Worm (Caenorhabditis elegans) whole organism, L2 larva: ENCODE data around the gene oac-39.

Experiments
- C34F6.9 ChIP-seq: fragments of 150-350 bp; optimal IDR thresholded peaks from 2 replicates; lab custom pipeline; 2014; ENCODE audit warnings: missing biosample characterization, missing genetic modification characterization
- R02D3.7 ChIP-seq: fragments of 150-350 bp; optimal IDR thresholded peaks from 2 replicates; lab custom pipeline; 2014; ENCODE audit warnings: missing biosample characterization, missing genetic modification characterization
- Y55F3AM.14 ChIP-seq: fragments of 200-800 bp; sonication (Bioruptor generic); optimal IDR thresholded peaks from 2 replicates; lab custom pipeline; 2018; ENCODE audit warnings: mild to moderate bottlenecking, missing genetic modification characterization, missing compliant biosample characterization
- alr-1 ChIP-seq: fragments of 150-350 bp; optimal IDR thresholded peaks from 2 replicates; lab custom pipeline; 2014; ENCODE audit warnings: missing biosample characterization, missing genetic modification characterization
- aly-2 ChIP-seq: fragments of 150-350 bp; optimal IDR thresholded peaks from 2 replicates; lab custom pipeline; 2014; ENCODE audit warnings: missing biosample characterization, missing genetic modification characterization
- ama-1 ChIP-seq: fragments of 150-350 bp; optimal IDR thresholded peaks from 2 replicates; lab custom pipeline; 2018; ENCODE audit warnings: inconsistent platforms
- blmp-1 ChIP-seq: sonication (generic microtip); optimal IDR thresholded peaks from 2 replicates; lab custom pipeline; 2017; ENCODE audit warnings: missing genetic modification characterization, mild to moderate bottlenecking, missing compliant biosample characterization, antibody characterized with exemption, moderate library complexity; ENCODE audit not compliant: insufficient read depth
- ceh-16 ChIP-seq: fragments of 150-350 bp; optimal IDR thresholded peaks from 2 replicates; lab custom pipeline; 2014; ENCODE audit warnings: missing biosample characterization, missing genetic modification characterization
- ceh-82 ChIP-seq: fragments of 150-350 bp; optimal IDR thresholded peaks from 2 replicates; lab custom pipeline; 2014; ENCODE audit warnings: missing biosample characterization, missing genetic modification characterization
- crh-2 ChIP-seq: sonication (generic microtip); optimal IDR thresholded peaks from 2 replicates; lab custom pipeline; 2017; ENCODE audit warnings: missing biosample characterization, missing genetic modification characterization
- egl-27 ChIP-seq: sonication (generic microtip); optimal IDR thresholded peaks from 3 replicates; lab custom pipeline; 2017; ENCODE audit warnings: missing biosample characterization, missing genetic modification reagents, missing genetic modification characterization
- elt-3 ChIP-seq: sonication (generic microtip); optimal IDR thresholded peaks from 2 replicates; lab custom pipeline; 2017; ENCODE audit warnings: missing biosample characterization, missing genetic modification characterization
- fos-1 ChIP-seq: fragments of 150-350 bp; optimal IDR thresholded peaks from 2 replicates; lab custom pipeline; 2014; ENCODE audit warnings: missing biosample characterization, missing genetic modification characterization
- lin-11 ChIP-seq: fragments of 150-350 bp; sonication (generic microtip); optimal IDR thresholded peaks from 2 replicates; lab custom pipeline; 2014; ENCODE audit warnings: missing biosample characterization, missing genetic modification characterization, inconsistent platforms, mixed read lengths
- lin-13 ChIP-seq: fragments of 150-350 bp; optimal IDR thresholded peaks from 2 replicates; lab custom pipeline; 2014; ENCODE audit warnings: missing biosample characterization, missing genetic modification reagents, missing genetic modification characterization
- mab-5 ChIP-seq: fragments of 150-350 bp; optimal IDR thresholded peaks from 2 replicates; lab custom pipeline; 2014; ENCODE audit warnings: missing biosample characterization, missing genetic modification characterization
- mdl-1 ChIP-seq, 2 experiments: fragments of 150-350 bp in 1 of 2; sonication (generic microtip) in 1 of 2; optimal IDR thresholded peaks; 2 replicates each; lab custom pipeline; 2017; ENCODE audit warnings: missing biosample characterization in 2 of 2, missing genetic modification characterization in 2 of 2
- nhr-10 ChIP-seq: sonication (generic microtip); optimal IDR thresholded peaks from 2 replicates; lab custom pipeline; 2017; ENCODE audit warnings: missing biosample characterization, missing genetic modification characterization
- nhr-11 ChIP-seq: fragments of 150-350 bp; optimal IDR thresholded peaks from 2 replicates; lab custom pipeline; 2014; ENCODE audit warnings: missing biosample characterization, missing genetic modification characterization
- nhr-12 ChIP-seq: fragments of 150-350 bp; optimal IDR thresholded peaks from 2 replicates; lab custom pipeline; 2014; ENCODE audit warnings: missing biosample characterization, missing genetic modification characterization
- nhr-129 ChIP-seq: fragments of 150-350 bp; optimal IDR thresholded peaks from 2 replicates; lab custom pipeline; 2014; ENCODE audit warnings: missing biosample characterization, missing genetic modification characterization
- nhr-21 ChIP-seq: fragments of 150-350 bp; optimal IDR thresholded peaks from 2 replicates; lab custom pipeline; 2014; ENCODE audit warnings: missing biosample characterization, missing genetic modification characterization
- nhr-23 ChIP-seq: fragments of 150-350 bp; optimal IDR thresholded peaks from 2 replicates; lab custom pipeline; 2014; ENCODE audit warnings: missing biosample characterization, missing genetic modification reagents, missing genetic modification characterization
- nhr-237 ChIP-seq: fragments of 150-350 bp; optimal IDR thresholded peaks from 2 replicates; lab custom pipeline; 2014; ENCODE audit warnings: missing biosample characterization, missing genetic modification characterization
- nhr-25 ChIP-seq: fragments of 150-350 bp; sonication (generic microtip); optimal IDR thresholded peaks from 3 replicates; lab custom pipeline; 2014; ENCODE audit warnings: missing biosample characterization, missing genetic modification characterization
- nhr-6 ChIP-seq: fragments of 150-350 bp; optimal IDR thresholded peaks from 2 replicates; lab custom pipeline; 2014; ENCODE audit warnings: missing biosample characterization, missing genetic modification characterization
- peb-1 ChIP-seq: fragments of 150-350 bp; optimal IDR thresholded peaks from 2 replicates; lab custom pipeline; 2014; ENCODE audit warnings: missing biosample characterization, missing genetic modification characterization
- sem-4 ChIP-seq: fragments of 150-350 bp; optimal IDR thresholded peaks from 2 replicates; lab custom pipeline; 2014; ENCODE audit warnings: missing biosample characterization, missing genetic modification reagents, missing genetic modification characterization
- sma-3 ChIP-seq: sonication (generic microtip); optimal IDR thresholded peaks from 2 replicates; lab custom pipeline; 2016; ENCODE audit warnings: missing genetic modification reagents, missing genetic modification characterization, missing compliant biosample characterization
- sma-9 ChIP-seq, 2 experiments: fragments of 150-350 bp in 1 of 2; sonication (generic microtip) in 1 of 2; optimal IDR thresholded peaks; 2 replicates each; lab custom pipeline; 2014 to 2016; ENCODE audit warnings: missing genetic modification characterization in 2 of 2, mild to moderate bottlenecking in 1 of 2, missing biosample characterization in 1 of 2, missing compliant biosample characterization in 1 of 2, missing genetic modification reagents in 1 of 2, moderate library complexity in 1 of 2
- snpc-4 ChIP-seq: fragments of 150-350 bp; optimal IDR thresholded peaks from 2 replicates; lab custom pipeline; 2014; ENCODE audit warnings: missing biosample characterization, missing genetic modification characterization
- unc-39 ChIP-seq: fragments of 150-350 bp; optimal IDR thresholded peaks from 2 replicates; lab custom pipeline; 2014; ENCODE audit warnings: missing biosample characterization, missing genetic modification characterization
- unc-55 ChIP-seq: fragments of 150-350 bp; sonication (generic microtip); optimal IDR thresholded peaks from 3 replicates; lab custom pipeline; 2014; ENCODE audit warnings: missing biosample characterization, missing genetic modification reagents, missing genetic modification characterization
- zag-1 ChIP-seq: fragments of 150-350 bp; optimal IDR thresholded peaks from 2 replicates; lab custom pipeline; 2014; ENCODE audit warnings: missing biosample characterization, missing genetic modification characterization
- ztf-1 ChIP-seq: fragments of 200-800 bp; sonication (Bioruptor generic); conservative IDR thresholded peaks from 2 replicates; pipeline ENCODE4 v1.3.6; 2022; ENCODE audit warnings: missing genetic modification characterization, missing compliant biosample characterization
- ztf-11 ChIP-seq: sonication (generic microtip); optimal IDR thresholded peaks from 2 replicates; lab custom pipeline; 2017; ENCODE audit warnings: missing biosample characterization, missing genetic modification characterization

Gene oac-39

DNA sequence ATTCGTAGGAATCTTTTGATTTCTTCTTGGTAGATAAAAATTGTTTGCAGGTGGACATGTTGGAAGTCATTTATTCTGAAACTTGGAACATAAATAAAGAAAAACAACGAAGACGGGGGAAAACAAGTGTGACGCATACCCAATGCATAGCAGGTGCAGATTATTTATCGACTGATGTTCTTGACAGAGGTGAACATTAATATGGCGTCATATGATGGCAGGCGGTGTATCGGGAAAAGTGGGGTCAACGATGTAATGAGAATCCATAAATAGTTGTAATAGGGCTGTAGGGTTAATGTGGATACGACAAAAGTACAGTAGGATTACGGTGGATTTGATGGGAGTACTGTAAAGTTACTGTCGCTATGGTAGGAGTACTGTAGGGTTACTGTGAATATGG, 11.3 kb downstream of the oac-39 start, which contains the start of gene txt-2:
Gene txt-2 (minus strand): TSS at position 214 of the 400 bp plus-strand sequence.
- TF ChIP-seq ztf-11 (tag; lab: Kevin White, UChicago) (no peak), elt-3 (tag; lab: Kevin White, UChicago) (no peak), fos-1 (tag; lab: Kevin White, UChicago) (no peak), nhr-21 (no peak), nhr-25 (no peak), lin-13 (no peak), Y55F3AM.14 (GFP tag; lab: Kevin White, UChicago) (no peak), ceh-82 (no peak), snpc-4 (tag; lab: Kevin White, UChicago) (no peak), nhr-237 (tag; lab: Kevin White, UChicago) (no peak), ztf-1 (GFP tag; lab: Robert Waterston, UW) (no peak), lin-11 (no peak), alr-1 (no peak), nhr-10 (tag; lab: Kevin White, UChicago) (no peak), nhr-11 (tag; lab: Kevin White, UChicago) (no peak), nhr-12 (tag; lab: Kevin White, UChicago) (no peak)

DNA sequence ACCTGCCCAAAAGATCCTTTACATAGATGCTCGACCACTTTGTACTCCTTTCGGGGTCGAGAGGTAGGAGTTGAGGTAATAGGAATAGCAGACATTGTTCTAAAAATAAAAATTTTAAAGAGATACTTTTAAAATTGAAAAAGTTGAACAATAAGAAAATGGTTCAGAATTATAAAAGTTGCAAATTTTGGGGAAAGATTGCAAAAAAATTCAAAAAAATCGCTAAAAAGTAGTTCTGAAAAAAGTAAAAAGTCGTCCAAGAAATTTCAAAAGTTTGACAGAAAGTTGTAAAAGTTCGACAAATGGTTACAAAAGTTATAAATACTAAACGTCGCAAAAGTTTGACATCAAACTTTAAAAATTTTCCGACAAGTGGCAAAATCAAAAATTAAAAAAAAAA, 13.5 kb downstream of the oac-39 start, which contains the start of gene R02C2.1:
Gene R02C2.1 (minus strand): TSS at position 101 of the 400 bp plus-strand sequence.
- TF ChIP-seq sma-9 (GFP tag; optimal IDR thresholded peaks at IDR 0.05; lab: Kevin White, UChicago) (no peak), sma-9 (tag; optimal IDR thresholded peaks at IDR 0.05; lab: Kevin White, UChicago) (no peak), lin-11 (no peak), R02D3.7 (tag; lab: Kevin White, UChicago) (no peak), mab-5 (tag; lab: Kevin White, UChicago) (no peak), peb-1 (tag; lab: Kevin White, UChicago) (no peak), nhr-23 (tag; lab: Kevin White, UChicago) (no peak), fos-1 (tag; lab: Kevin White, UChicago) (no peak), nhr-129 (tag; lab: Kevin White, UChicago) (no peak), egl-27 (tag; lab: Kevin White, UChicago) (no peak), nhr-21 (no peak), ceh-16 (tag; lab: Kevin White, UChicago) (no peak), C34F6.9 (tag; lab: Kevin White, UChicago) (no peak), mdl-1 (tag; optimal IDR thresholded peaks at IDR 0.05; lab: Kevin White, UChicago) (no peak), sma-3 (GFP tag; lab: Kevin White, UChicago) (no peak), ztf-1 (GFP tag; lab: Robert Waterston, UW) (no peak), alr-1 (no peak), unc-55 (GFP tag; lab: Kevin White, UChicago) (no peak), nhr-237 (tag; lab: Kevin White, UChicago) (no peak)

DNA sequence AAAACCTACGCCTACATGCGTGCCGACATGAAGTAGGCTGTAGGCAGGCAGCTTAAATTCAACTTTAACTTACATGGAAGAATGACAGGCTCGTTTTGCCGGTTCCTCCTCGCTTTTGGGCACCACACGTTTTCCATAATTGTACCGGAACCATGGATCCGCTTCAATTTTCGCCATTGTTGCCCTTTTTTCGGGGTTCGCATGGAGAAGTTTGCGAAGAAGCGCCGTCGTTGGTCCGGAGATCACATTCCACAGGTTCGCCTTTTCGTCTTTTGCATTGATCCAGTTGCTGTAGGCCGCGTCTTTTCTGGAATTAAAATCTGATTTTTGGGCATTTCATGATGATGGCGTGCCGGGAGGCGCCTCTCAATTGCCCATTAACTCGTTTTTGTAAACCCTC, 14.5 kb downstream of the oac-39 start:
- TF ChIP-seq unc-55 (GFP tag; lab: Kevin White, UChicago) (no peak), nhr-25 (no peak), lin-11 (no peak), ceh-82 (no peak), blmp-1 (tag; lab: Kevin White, UChicago) (no peak), nhr-12 (tag; lab: Kevin White, UChicago) (no peak), nhr-21 (no peak), ama-1 (no peak), zag-1 (no peak), ceh-16 (tag; lab: Kevin White, UChicago) (no peak), Y55F3AM.14 (GFP tag; lab: Kevin White, UChicago) (no peak), R02D3.7 (tag; lab: Kevin White, UChicago) (no peak), aly-2 (no peak)

DNA sequence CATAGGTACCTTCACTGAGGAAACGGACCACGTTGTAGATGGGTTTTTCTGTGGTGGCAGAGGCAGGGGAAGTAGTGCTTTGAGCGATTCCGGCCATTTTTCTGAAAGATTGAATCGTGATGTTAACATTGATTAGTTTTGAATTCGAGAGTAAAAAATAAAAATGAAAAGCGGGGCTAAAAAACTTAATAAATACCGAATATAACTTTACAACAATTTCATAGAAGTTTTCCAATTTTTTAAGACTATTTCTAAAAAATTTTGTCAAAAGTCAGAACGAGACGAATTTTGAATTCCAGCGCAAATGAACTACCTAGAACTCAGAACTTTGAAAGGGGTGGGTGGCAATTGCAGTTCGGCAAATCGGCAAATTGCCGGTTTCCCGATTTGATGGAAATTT, 17.0 kb downstream of the oac-39 start, which contains the start of gene kin-33:
Gene kin-33 (minus strand): TSS at position 101 of the 400 bp plus-strand sequence.
- TF ChIP-seq crh-2 (tag; lab: Kevin White, UChicago) (no peak), fos-1 (tag; lab: Kevin White, UChicago) (no peak), egl-27 (tag; lab: Kevin White, UChicago) (no peak), sma-3 (GFP tag; lab: Kevin White, UChicago) (no peak), sem-4 (tag; lab: Kevin White, UChicago) (no peak), lin-13 (no peak), unc-39 (no peak), zag-1 (no peak), nhr-10 (tag; lab: Kevin White, UChicago) (no peak), nhr-6 (tag; lab: Kevin White, UChicago) (no peak), ceh-82 (no peak), blmp-1 (tag; lab: Kevin White, UChicago) (no peak), mdl-1 (tag; optimal IDR thresholded peaks at IDR 0.05; lab: Kevin White, UChicago) (no peak), snpc-4 (tag; lab: Kevin White, UChicago) (no peak), ztf-1 (GFP tag; lab: Robert Waterston, UW) (no peak)
